Fruit fly (Drosophila melanogaster) whole organism: ENCODE data around the gene CG13842.

Experiments used
- CG8478 ChIP-seq: fragments of >200 bp; optimal IDR thresholded peaks from 2 replicates; lab custom pipeline; 2018; ENCODE audit warnings: inconsistent platforms
- Dll ChIP-seq: fragments of >200 bp; optimal IDR thresholded peaks from 2 replicates; lab custom pipeline; 2017
- EcR ChIP-seq, 2 experiments: fragments of >200 bp; optimal IDR thresholded peaks; 2 replicates each; lab custom pipeline; 2017; ENCODE audit warnings: missing biosample characterization in 2 of 2, missing genetic modification characterization in 2 of 2, missing genetic modification reagents in 2 of 2
- pan ChIP-seq: fragments of >200 bp; optimal IDR thresholded peaks from 2 replicates; lab custom pipeline; 2017
- psq ChIP-seq: fragments of >200 bp; optimal IDR thresholded peaks from 2 replicates; lab custom pipeline; 2017
- usp ChIP-seq: fragments of >200 bp; optimal IDR thresholded peaks from 2 replicates; lab custom pipeline; 2017; ENCODE audit warnings: missing biosample characterization, missing genetic modification characterization, mixed read lengths

Gene CG13842

dm6 chr3R:22745432-22745831 lies 38.4 kb upstream of the CG13842 start, which contains the start of the genes vret and HP1c:
TSS of gene vret (minus strand) at chr3R:22745581.
TSS of gene HP1c (plus strand) at chr3R:22745620.
- TF ChIP-seq usp (GFP tag; lab: Kevin White, UChicago), result no peak
- TF ChIP-seq Dll (lab: Kevin White, UChicago), result no peak
- no peak for TF ChIP-seq psq (lab: Kevin White, UChicago)
- TF ChIP-seq pan (lab: Kevin White, UChicago), result no peak
- TF ChIP-seq CG8478, result no peak
- TF ChIP-seq EcR (GFP tag; optimal IDR thresholded peaks at IDR 0.05; lab: Kevin White, UChicago), result no peak

DNA sequence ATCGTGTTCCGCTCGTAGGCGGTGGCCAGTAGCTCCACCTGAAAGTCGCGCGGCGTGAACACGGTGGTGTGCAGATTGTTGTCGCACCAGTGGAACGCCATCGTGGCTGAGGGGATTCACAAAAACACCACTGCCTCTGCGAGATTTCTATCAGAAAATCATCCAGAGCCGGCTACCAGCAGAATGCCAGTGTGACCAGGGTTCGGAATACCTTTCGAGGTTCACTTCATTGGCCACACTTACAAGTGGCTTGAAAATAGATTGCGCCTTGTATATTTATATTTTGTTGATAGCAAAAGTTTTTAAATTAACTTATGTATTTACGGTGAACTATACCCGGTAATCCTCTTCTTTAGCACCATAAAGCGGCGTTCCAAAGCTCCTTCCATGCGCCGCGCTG lies 33.9 kb upstream of the CG13842 start, which contains the start of the genes Dcr-1 and CG6985:
TSS of gene Dcr-1 (minus strand) at position 162 of the 400 bp plus-strand sequence.
TSS of gene CG6985 (plus strand) at position 221 of the 400 bp plus-strand sequence.
- TF ChIP-seq pan (lab: Kevin White, UChicago), result no peak
- no peak for TF ChIP-seq usp (GFP tag; lab: Kevin White, UChicago)
- no peak for TF ChIP-seq psq (lab: Kevin White, UChicago)
- TF ChIP-seq CG8478, result no peak

DNA sequence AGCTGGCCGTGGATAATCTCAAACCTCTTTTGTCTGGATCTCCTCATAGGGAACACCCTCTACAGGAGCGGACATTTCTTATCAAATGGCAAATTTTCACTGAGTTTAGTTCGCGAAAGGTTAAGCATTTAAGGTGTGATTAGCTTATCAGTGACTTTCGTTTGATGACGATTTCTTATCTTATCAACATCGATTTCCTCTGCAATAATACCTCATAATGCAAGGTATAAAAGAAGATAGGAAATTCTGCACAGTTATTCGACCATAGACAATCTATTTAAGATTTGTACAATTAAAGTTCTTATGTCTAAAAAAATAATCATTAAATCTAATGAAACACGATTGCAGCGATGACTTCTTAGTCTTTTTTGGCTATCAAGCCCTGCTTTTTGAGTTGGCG lies 26.7 kb upstream of the CG13842 start, which contains the start of gene Takl2:
TSS of gene Takl2 (minus strand) at position 101 of the 400 bp plus-strand sequence.
- TF ChIP-seq CG8478 (no peak), EcR (GFP tag; optimal IDR thresholded peaks at IDR 0.05; lab: Kevin White, UChicago) (no peak), psq (lab: Kevin White, UChicago) (no peak), Dll (lab: Kevin White, UChicago) (no peak), usp (GFP tag; lab: Kevin White, UChicago) (no peak), pan (lab: Kevin White, UChicago) (no peak)

DNA sequence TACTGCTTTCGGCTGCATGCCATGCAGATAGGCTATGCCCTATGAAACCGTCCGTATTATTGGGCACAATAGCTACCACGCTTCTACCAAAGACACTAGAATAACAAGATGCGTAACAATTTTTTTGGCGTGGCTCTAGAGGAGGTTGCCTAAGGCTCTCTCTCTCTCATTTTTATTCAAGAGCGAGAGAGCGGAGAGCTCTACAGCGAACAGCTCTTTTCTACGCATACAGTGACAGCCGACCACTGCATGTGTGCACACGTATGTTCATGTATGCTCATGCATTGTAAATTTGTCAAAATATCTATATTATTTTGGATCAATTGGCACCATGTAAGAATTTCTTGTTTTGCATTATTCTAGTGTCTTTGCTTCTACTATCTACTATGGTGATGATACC lies 25.9 kb upstream of the CG13842 start:
- no peak for TF ChIP-seq psq (lab: Kevin White, UChicago)
- TF ChIP-seq usp (GFP tag; lab: Kevin White, UChicago), result no peak
- no peak for TF ChIP-seq pan (lab: Kevin White, UChicago)
- no peak for TF ChIP-seq CG8478
- TF ChIP-seq Dll (lab: Kevin White, UChicago), result no peak
- TF ChIP-seq EcR (GFP tag; optimal IDR thresholded peaks at IDR 0.05; lab: Kevin White, UChicago), result no peak

DNA sequence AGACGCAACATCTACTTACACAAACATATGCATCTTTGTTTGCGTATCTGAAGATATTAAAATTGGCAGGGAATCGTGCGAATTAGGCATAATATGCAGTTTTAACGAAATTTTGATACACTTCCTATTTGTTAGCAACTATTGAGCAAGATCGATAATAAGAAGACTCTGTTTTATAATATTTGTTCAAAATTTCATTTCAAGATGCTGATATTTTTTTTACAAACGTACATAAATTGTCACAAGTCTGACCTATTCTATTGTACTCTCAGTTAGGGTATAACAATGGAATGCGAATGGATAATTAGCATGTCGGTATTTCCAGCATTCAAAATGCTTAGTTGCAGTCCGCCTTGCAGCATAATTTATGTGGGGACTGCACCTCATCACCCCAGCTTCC lies 20.8 kb upstream of the CG13842 start:
- TF ChIP-seq EcR (GFP tag; optimal IDR thresholded peaks at IDR 0.05; lab: Kevin White, UChicago), result no peak
- TF ChIP-seq psq (lab: Kevin White, UChicago), result no peak

DNA sequence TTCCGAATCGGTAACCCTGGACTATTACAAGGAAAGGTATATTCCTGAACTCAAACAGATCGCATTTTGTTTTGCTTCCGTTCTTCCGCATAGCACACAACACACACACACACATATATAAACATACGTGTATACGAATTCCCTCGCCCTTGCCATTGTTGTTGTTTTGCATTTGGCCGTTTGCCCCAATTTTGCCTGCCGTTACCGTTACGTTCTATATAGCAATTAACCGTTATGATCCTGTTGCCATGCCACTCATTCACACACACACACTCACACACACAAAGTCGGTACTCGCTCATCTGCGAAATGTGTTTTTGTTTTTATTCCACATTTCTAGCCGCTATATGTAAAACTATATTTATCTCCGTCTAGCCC lies 20.4 kb upstream of the CG13842 start:
- TF ChIP-seq EcR (GFP tag; optimal IDR thresholded peaks at IDR 0.05; lab: Kevin White, UChicago), result no peak
- no peak for TF ChIP-seq CG8478
- no peak for TF ChIP-seq usp (GFP tag; lab: Kevin White, UChicago)

DNA sequence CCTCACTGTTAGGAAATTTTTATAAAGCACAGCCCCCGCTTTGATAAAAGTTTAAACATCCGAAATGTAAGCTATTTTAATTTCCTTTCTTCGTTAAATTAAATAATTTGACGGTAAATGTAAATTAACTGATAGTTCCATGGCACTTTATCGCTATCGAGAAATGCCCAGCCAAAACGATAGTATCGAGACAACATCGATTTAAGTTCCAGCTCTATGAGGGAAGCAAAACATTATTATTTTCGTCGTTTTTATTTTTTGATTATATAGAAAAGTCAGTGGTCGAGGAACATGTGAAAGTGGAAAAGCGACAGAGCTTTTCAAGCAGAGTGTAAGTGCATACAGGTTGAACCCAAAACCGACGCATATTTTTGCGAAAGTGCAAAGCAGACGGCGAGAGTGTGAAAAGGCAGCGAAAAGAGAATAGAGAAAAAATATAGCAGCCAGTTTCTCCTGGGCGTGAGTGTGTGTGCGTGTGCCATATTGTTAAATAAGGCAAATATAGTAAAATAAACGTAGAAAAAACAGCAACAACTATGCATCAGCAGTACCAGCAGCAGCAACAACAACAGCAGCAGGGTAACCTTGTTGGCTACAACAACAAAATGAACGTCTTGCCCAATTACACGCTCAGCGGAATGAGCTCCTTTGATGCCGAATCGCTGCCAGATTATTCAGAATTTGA lies 19.8 kb upstream of the CG13842 start, which contains the start of gene CG45049:
TSS of gene CG45049 (plus strand) at position 197 of the 685 bp plus-strand sequence.
- TF ChIP-seq EcR (GFP tag; optimal IDR thresholded peaks at IDR 0.05; lab: Kevin White, UChicago) (no peak), Dll (lab: Kevin White, UChicago) (no peak), usp (GFP tag; lab: Kevin White, UChicago) (no peak), psq (lab: Kevin White, UChicago) (no peak), pan (lab: Kevin White, UChicago) (no peak), CG8478 (no peak)

- no peak for TF ChIP-seq EcR (GFP tag; optimal IDR thresholded peaks at IDR 0.05; lab: Kevin White, UChicago)
- TF ChIP-seq usp (GFP tag; lab: Kevin White, UChicago), result no peak
- no peak for TF ChIP-seq pan (lab: Kevin White, UChicago)
- TF ChIP-seq CG8478, result no peak
- no peak for TF ChIP-seq Dll (lab: Kevin White, UChicago)
- no peak for TF ChIP-seq psq (lab: Kevin White, UChicago)
Observed at dm6 chr3R:22726031-22726770, 19.1 kb upstream of the CG13842 start, which contains the start of gene RNF220. TSS of gene RNF220 (minus strand) at chr3R:22726414.

- TF ChIP-seq pan (lab: Kevin White, UChicago) (no peak), psq (lab: Kevin White, UChicago) (no peak), usp (GFP tag; lab: Kevin White, UChicago) (no peak), CG8478 (no peak), EcR (GFP tag; optimal IDR thresholded peaks at IDR 0.05; lab: Kevin White, UChicago) (no peak), Dll (lab: Kevin White, UChicago) (no peak)
Observed at dm6 chr3R:22724149-22724973, 17.3 kb upstream of the CG13842 start, which contains the start of gene Irp-1A. TSS of gene Irp-1A (minus strand) at chr3R:22724587.

dm6 chr3R:22720808-22721306 lies 13.8 kb upstream of the CG13842 start, which contains the start of gene wge:
TSS of gene wge (minus strand) at chr3R:22721150.
- TF ChIP-seq CG8478 (no peak), usp (GFP tag; lab: Kevin White, UChicago) (no peak), Dll (lab: Kevin White, UChicago) (no peak), pan (lab: Kevin White, UChicago) (no peak), psq (lab: Kevin White, UChicago) (no peak), EcR (GFP tag; optimal IDR thresholded peaks at IDR 0.05; lab: Kevin White, UChicago) (no peak)

dm6 chr3R:22719607-22719949 lies 12.5 kb upstream of the CG13842 start:
- TF ChIP-seq usp (GFP tag; lab: Kevin White, UChicago), result no peak
- TF ChIP-seq CG8478, result no peak
- no peak for TF ChIP-seq EcR (GFP tag; optimal IDR thresholded peaks at IDR 0.05; lab: Kevin White, UChicago)
- TF ChIP-seq pan (lab: Kevin White, UChicago), result no peak
- TF ChIP-seq psq (lab: Kevin White, UChicago), result no peak
- no peak for TF ChIP-seq Dll (lab: Kevin White, UChicago)
